Fruit fly (Drosophila melanogaster) Kc167 (cell line): Measurements from ENCODE around the gene CG43092.

Source experiments
- Sin3A ChIP-seq: fragments of >200 bp; optimal IDR thresholded peaks from 2 replicates; lab custom pipeline; 2018; ENCODE audit warnings: missing external identifiers
- h ChIP-seq: fragments of >200 bp; optimal IDR thresholded peaks from 3 replicates; lab custom pipeline; 2018; ENCODE audit warnings: missing external identifiers
- insv ChIP-seq: fragments of >200 bp; optimal IDR thresholded peaks from 3 replicates; lab custom pipeline; 2018; ENCODE audit warnings: missing external identifiers
- psq ChIP-seq: fragments of >200 bp; optimal IDR thresholded peaks from 2 replicates; lab custom pipeline; 2017; ENCODE audit warnings: missing external identifiers
- ttk ChIP-seq: sonication (Bioruptor generic); optimal IDR thresholded peaks from 2 replicates; lab custom pipeline; 2017; ENCODE audit warnings: missing external identifiers

- TF ChIP-seq h (lab: Kevin White, UChicago) (no peak), ttk (lab: Kevin White, UChicago) (no peak), psq (lab: Kevin White, UChicago) (no peak), Sin3A (no peak), insv (lab: Kevin White, UChicago) (no peak)
These were observed 834 bp downstream of the CG43092 start, which contains the start of gene CG43091 for dm6 chr3R:22768633-22769032.
